Worm (Caenorhabditis elegans) whole organism, young adult: ENCODE data around the gene T21H3.1.

Source experiments
- B0035.1 ChIP-seq: sonication (generic microtip); optimal IDR thresholded peaks from 2 replicates; lab custom pipeline; 2016; ENCODE audit warnings: missing genetic modification characterization, mild to moderate bottlenecking, missing compliant biosample characterization, missing genotype, missing genetic modification reagents
- B0336.3 ChIP-seq: fragments of 200-800 bp; sonication (Bioruptor generic); IDR thresholded peaks from 2 replicates; pipeline ENCODE4 v1.3.6; 2022; ENCODE audit warnings: missing genetic modification characterization, missing compliant biosample characterization
- C06A6.2 ChIP-seq: fragments of 200-800 bp; sonication (Bioruptor generic); conservative IDR thresholded peaks from 2 replicates; pipeline ENCODE4 v1.3.6; 2022; ENCODE audit warnings: missing genetic modification characterization, missing compliant biosample characterization
- D2030.7 ChIP-seq: fragments of 200-800 bp; sonication (Bioruptor generic); IDR thresholded peaks from 2 replicates; pipeline ENCODE4 v1.3.6; 2022; ENCODE audit warnings: missing genetic modification reagents, missing genetic modification characterization, missing compliant biosample characterization
- F10E7.11 ChIP-seq: sonication (generic microtip); optimal IDR thresholded peaks from 2 replicates; lab custom pipeline; 2017; ENCODE audit warnings: mild to moderate bottlenecking, missing genetic modification characterization, moderate library complexity, missing compliant biosample characterization
- F37B4.10 ChIP-seq: fragments of 200-800 bp; sonication (Bioruptor generic); IDR thresholded peaks from 2 replicates; pipeline ENCODE4 v1.3.6; 2022; ENCODE audit warnings: missing genetic modification characterization, missing compliant biosample characterization
- F39B2.1 ChIP-seq: fragments of 200-800 bp; sonication (Bioruptor generic); IDR thresholded peaks from 2 replicates; pipeline ENCODE4 v1.3.6; 2022; ENCODE audit warnings: missing genetic modification reagents, missing genetic modification characterization, missing compliant biosample characterization
- F49E8.2 ChIP-seq: sonication (generic microtip); optimal IDR thresholded peaks from 3 replicates; lab custom pipeline; 2017; ENCODE audit warnings: missing genetic modification characterization, mild to moderate bottlenecking, missing compliant biosample characterization, antibody characterized with exemption, moderate library complexity; ENCODE audit not compliant: insufficient read depth
- F52B5.7 ChIP-seq: sonication (generic microtip); optimal IDR thresholded peaks from 2 replicates; lab custom pipeline; 2016; ENCODE audit warnings: mild to moderate bottlenecking, missing genetic modification characterization, missing compliant biosample characterization
- F55B11.4 ChIP-seq: sonication (generic microtip); optimal IDR thresholded peaks from 2 replicates; lab custom pipeline; 2016; ENCODE audit warnings: missing compliant biosample characterization, missing genetic modification characterization, borderline replicate concordance; ENCODE audit not compliant: insufficient read depth
- F57A8.1 ChIP-seq: fragments of 200-800 bp; sonication (Bioruptor generic); optimal IDR thresholded peaks from 2 replicates; lab custom pipeline; 2018; ENCODE audit warnings: mild to moderate bottlenecking, missing genetic modification characterization, moderate library complexity, missing compliant biosample characterization
- Y53G8AR.9 ChIP-seq: fragments of 200-800 bp; sonication (Bioruptor generic); conservative IDR thresholded peaks from 2 replicates; pipeline ENCODE4 v1.3.6; 2022; ENCODE audit warnings: missing genetic modification reagents, missing genetic modification characterization, missing compliant biosample characterization
- Y79H2A.3 ChIP-seq: fragments of 200-800 bp; sonication (Bioruptor generic); conservative IDR thresholded peaks from 2 replicates; pipeline ENCODE4 v1.3.6; 2022; ENCODE audit warnings: missing genetic modification reagents, missing genetic modification characterization, missing compliant biosample characterization
- atf-7 ChIP-seq: sonication (generic microtip); optimal IDR thresholded peaks from 2 replicates; lab custom pipeline; 2017; ENCODE audit warnings: mild to moderate bottlenecking, missing genetic modification characterization, missing compliant biosample characterization
- athp-1 ChIP-seq: sonication (generic microtip); optimal IDR thresholded peaks from 2 replicates; lab custom pipeline; 2017; ENCODE audit warnings: mild to moderate bottlenecking, missing genetic modification characterization, missing compliant biosample characterization
- attf-3 ChIP-seq: fragments of 200-800 bp; sonication (Bioruptor generic); conservative IDR thresholded peaks from 2 replicates; pipeline ENCODE4 v1.3.6; 2022; ENCODE audit warnings: missing genetic modification reagents, missing genetic modification characterization, missing compliant biosample characterization
- attf-5 ChIP-seq: fragments of 200-800 bp; sonication (Bioruptor generic); optimal IDR thresholded peaks from 2 replicates; lab custom pipeline; 2018; ENCODE audit warnings: mild to moderate bottlenecking, missing genetic modification characterization, missing compliant biosample characterization
- attf-6 ChIP-seq: fragments of 200-800 bp; sonication (Bioruptor generic); IDR thresholded peaks from 2 replicates; pipeline ENCODE4 v1.3.6; 2022; ENCODE audit warnings: missing genetic modification reagents, missing genetic modification characterization, missing compliant biosample characterization
- cebp-1 ChIP-seq, 2 experiments: fragments of 200-800 bp in 1 of 2; sonication (Bioruptor generic) in 1 of 2; sonication (generic microtip) in 1 of 2; IDR thresholded peaks in 1 of 2; optimal IDR thresholded peaks in 1 of 2; 2 replicates each; pipeline versions ENCODE4 v1.3.6 to Lab custom; 2017 to 2022; ENCODE audit warnings: missing compliant biosample characterization in 2 of 2, missing genetic modification characterization in 2 of 2, mild to moderate bottlenecking in 1 of 2, missing genetic modification reagents in 1 of 2, moderate library complexity in 1 of 2
- ceh-100 ChIP-seq: fragments of 200-800 bp; sonication (Bioruptor generic); IDR thresholded peaks from 2 replicates; pipeline ENCODE4 v1.3.6; 2022; ENCODE audit warnings: missing genetic modification reagents, missing genetic modification characterization, missing compliant biosample characterization
- ceh-27 ChIP-seq: fragments of 200-800 bp; sonication (Bioruptor generic); optimal IDR thresholded peaks from 2 replicates; lab custom pipeline; 2018; ENCODE audit warnings: mild to moderate bottlenecking, missing genetic modification characterization, moderate library complexity, missing compliant biosample characterization
- ceh-79 ChIP-seq: sonication (generic microtip); optimal IDR thresholded peaks from 2 replicates; lab custom pipeline; 2017; ENCODE audit warnings: mild to moderate bottlenecking, missing genetic modification characterization, missing compliant biosample characterization
- dpff-1 ChIP-seq: sonication (generic microtip); optimal IDR thresholded peaks from 2 replicates; lab custom pipeline; 2017; ENCODE audit warnings: mild to moderate bottlenecking, missing genetic modification characterization, missing compliant biosample characterization
- egrh-3 ChIP-seq: fragments of 200-800 bp; sonication (Bioruptor generic); IDR thresholded peaks from 2 replicates; pipeline ENCODE4 v1.3.6; 2022; ENCODE audit warnings: missing genetic modification reagents, missing genetic modification characterization, missing compliant biosample characterization
- ekl-4 ChIP-seq: fragments of 200-800 bp; sonication (Bioruptor generic); IDR thresholded peaks from 2 replicates; pipeline ENCODE4 v1.3.6; 2022; ENCODE audit warnings: missing genetic modification reagents, missing genetic modification characterization, missing compliant biosample characterization
- hmg-1.2 ChIP-seq: fragments of 200-800 bp; sonication (Bioruptor generic); IDR thresholded peaks from 2 replicates; pipeline ENCODE4 v1.3.6; 2022; ENCODE audit warnings: missing genetic modification reagents, missing genetic modification characterization, missing compliant biosample characterization
- let-526 ChIP-seq: fragments of 200-800 bp; sonication (Bioruptor generic); IDR thresholded peaks from 2 replicates; pipeline ENCODE4 v1.3.6; 2022; ENCODE audit warnings: missing genetic modification reagents, missing genetic modification characterization, missing compliant biosample characterization
- lin-26 ChIP-seq: fragments of 200-800 bp; sonication (Bioruptor generic); IDR thresholded peaks from 2 replicates; pipeline ENCODE4 v1.3.6; 2022; ENCODE audit warnings: missing genetic modification reagents, missing genetic modification characterization, missing compliant biosample characterization
- lin-35 ChIP-seq, 3 experiments: fragments of 150-350 bp in 2 of 3; sonication (generic microtip) in 1 of 3; optimal IDR thresholded peaks; 2 replicates each; lab custom pipeline; 2014 to 2018; ENCODE audit warnings: missing biosample characterization in 3 of 3, missing genetic modification characterization in 3 of 3, missing genetic modification reagents in 3 of 3
- madf-10 ChIP-seq: sonication (generic microtip); optimal IDR thresholded peaks from 2 replicates; lab custom pipeline; 2016; ENCODE audit warnings: mild to moderate bottlenecking, missing genetic modification characterization, missing compliant biosample characterization
- madf-3 ChIP-seq: fragments of 200-800 bp; sonication (Bioruptor generic); IDR thresholded peaks from 2 replicates; pipeline ENCODE4 v1.3.6; 2022; ENCODE audit warnings: missing genetic modification reagents, missing genetic modification characterization, missing compliant biosample characterization
- mcd-1 ChIP-seq: fragments of 200-800 bp; sonication (Bioruptor generic); IDR thresholded peaks from 2 replicates; pipeline ENCODE4 v1.3.6; 2022; ENCODE audit warnings: missing genetic modification reagents, missing genetic modification characterization, missing compliant biosample characterization
- mel-28 ChIP-seq: sonication (generic microtip); optimal IDR thresholded peaks from 2 replicates; lab custom pipeline; 2016; ENCODE audit warnings: borderline replicate concordance, mild to moderate bottlenecking, missing genetic modification characterization, missing compliant biosample characterization
- nhr-120 ChIP-seq: fragments of 200-800 bp; sonication (Bioruptor generic); IDR thresholded peaks from 2 replicates; pipeline ENCODE4 v1.3.6; 2022; ENCODE audit warnings: missing genetic modification characterization, missing compliant biosample characterization
- nhr-179 ChIP-seq: sonication (generic microtip); optimal IDR thresholded peaks from 2 replicates; lab custom pipeline; 2016; ENCODE audit warnings: mild to moderate bottlenecking, missing genetic modification characterization, missing compliant biosample characterization
- nhr-27 ChIP-seq: fragments of 200-800 bp; sonication (Bioruptor generic); optimal IDR thresholded peaks from 2 replicates; lab custom pipeline; 2018; ENCODE audit warnings: mild to moderate bottlenecking, missing genetic modification characterization, moderate library complexity, missing compliant biosample characterization
- pha-4 ChIP-seq: fragments of 150-350 bp; sonication (generic microtip); optimal IDR thresholded peaks from 2 replicates; lab custom pipeline; 2014; ENCODE audit warnings: missing biosample characterization, missing genetic modification reagents, missing genetic modification characterization
- rcor-1 ChIP-seq: fragments of 200-800 bp; sonication (Bioruptor generic); IDR thresholded peaks from 2 replicates; pipeline ENCODE4 v1.3.6; 2022; ENCODE audit warnings: missing genetic modification reagents, missing genetic modification characterization, missing compliant biosample characterization
- repo-1 ChIP-seq: sonication (generic microtip); optimal IDR thresholded peaks from 2 replicates; lab custom pipeline; 2017; ENCODE audit warnings: mild to moderate bottlenecking, missing genetic modification characterization, missing compliant biosample characterization
- sea-2 ChIP-seq: fragments of 200-800 bp; sonication (Bioruptor generic); IDR thresholded peaks from 2 replicates; pipeline ENCODE4 v1.3.6; 2022; ENCODE audit warnings: missing genetic modification characterization, missing compliant biosample characterization
- snpc-3.4 ChIP-seq: sonication (generic microtip); optimal IDR thresholded peaks from 2 replicates; lab custom pipeline; 2017; ENCODE audit warnings: missing genetic modification characterization, mild to moderate bottlenecking, missing compliant biosample characterization, antibody characterized with exemption, moderate library complexity, missing genotype, missing genetic modification reagents
- tbx-9 ChIP-seq: sonication (generic microtip); optimal IDR thresholded peaks from 2 replicates; lab custom pipeline; 2016; ENCODE audit warnings: borderline replicate concordance, missing genetic modification characterization, inconsistent platforms, missing compliant biosample characterization
- unc-130 ChIP-seq: sonication (generic microtip); optimal IDR thresholded peaks from 2 replicates; lab custom pipeline; 2016; ENCODE audit warnings: missing genetic modification reagents, missing genetic modification characterization, missing compliant biosample characterization
- xnd-1 ChIP-seq: sonication (generic microtip); optimal IDR thresholded peaks from 2 replicates; lab custom pipeline; 2016; ENCODE audit warnings: missing genotype, missing genetic modification reagents, missing genetic modification characterization, missing compliant biosample characterization
- ztf-18 ChIP-seq: sonication (generic microtip); optimal IDR thresholded peaks from 2 replicates; lab custom pipeline; 2016; ENCODE audit warnings: missing genotype, mild to moderate bottlenecking, missing genetic modification characterization, missing compliant biosample characterization
- ztf-6 ChIP-seq: fragments of 200-800 bp; sonication (Bioruptor generic); IDR thresholded peaks from 2 replicates; pipeline ENCODE4 v1.3.6; 2022; ENCODE audit warnings: missing genetic modification reagents, missing genetic modification characterization, missing compliant biosample characterization

The T21H3.1 gene

ce11 chrV:1157443-1157842 lies 19.1 kb upstream of the T21H3.1 start:
- TF ChIP-seq cebp-1 (GFP tag; IDR thresholded peaks at IDR 0.05; lab: Robert Waterston, UW) = no peak
- no peak for TF ChIP-seq cebp-1 (tag; optimal IDR thresholded peaks at IDR 0.05; lab: Kevin White, UChicago)
- no peak for TF ChIP-seq rcor-1 (GFP tag; lab: Robert Waterston, UW)
- TF ChIP-seq F49E8.2 (tag; lab: Kevin White, UChicago) = no peak
- peak; percentile 26; the same call in 1 of the 2 replicates for TF ChIP-seq lin-26
- no peak for TF ChIP-seq nhr-27 (tag; lab: Kevin White, UChicago)
- no peak for TF ChIP-seq ceh-27 (GFP tag; lab: Kevin White, UChicago)
- TF ChIP-seq nhr-120 (GFP tag; lab: Robert Waterston, UW) = no peak
- TF ChIP-seq mcd-1 (GFP tag; lab: Robert Waterston, UW) = 0 out of 2 replicates have a peak, but pooled peaks have one; percentile 15
- TF ChIP-seq atf-7 = peak; percentile 34
- TF ChIP-seq ekl-4 (GFP tag; lab: Robert Waterston, UW) = no peak; the same call in 1 of the 2 replicates
- no peak for TF ChIP-seq Y79H2A.3 (GFP tag; lab: Robert Waterston, UW)
- 0 out of 2 replicates have a peak, but pooled peaks have one; percentile 20 for TF ChIP-seq F39B2.1 (GFP tag; lab: Robert Waterston, UW)
- no peak for TF ChIP-seq unc-130 (GFP tag; lab: Kevin White, UChicago)
- TF ChIP-seq F55B11.4 (tag; lab: Kevin White, UChicago) = no peak
- no peak for TF ChIP-seq ztf-18
- TF ChIP-seq xnd-1 (tag; lab: Kevin White, UChicago) = peak; percentile 0
- TF ChIP-seq attf-5 (GFP tag; lab: Kevin White, UChicago) = peak; percentile 6
- peak; percentile 28 for TF ChIP-seq athp-1 (tag; lab: Kevin White, UChicago)
- TF ChIP-seq attf-6 (GFP tag; lab: Robert Waterston, UW) = peak; percentile 20; the same call in 1 of the 2 replicates
- peak; percentile 43 for TF ChIP-seq repo-1 (tag; lab: Kevin White, UChicago)
- no peak for TF ChIP-seq ztf-6 (GFP tag; lab: Robert Waterston, UW)
- no peak for TF ChIP-seq F57A8.1 (GFP tag; lab: Kevin White, UChicago)
- no peak for TF ChIP-seq tbx-9 (tag; lab: Kevin White, UChicago)
- 0 out of 2 replicates have a peak, but pooled peaks have one; percentile 26 for TF ChIP-seq madf-3 (GFP tag; lab: Robert Waterston, UW)
- TF ChIP-seq C06A6.2 = no peak
- no peak for TF ChIP-seq attf-3 (GFP tag; lab: Robert Waterston, UW)
- TF ChIP-seq snpc-3.4 (tag; lab: Kevin White, UChicago) = peak; percentile 7
- TF ChIP-seq Y53G8AR.9 (GFP tag; lab: Robert Waterston, UW) = peak; percentile 43; the same call in 1 of the 2 replicates
- TF ChIP-seq sea-2 (GFP tag; lab: Robert Waterston, UW) = no peak
- TF ChIP-seq lin-35 (GFP tag; optimal IDR thresholded peaks at IDR 0.05; lab: Kevin White, UChicago) = no peak
- TF ChIP-seq ceh-100 = 0 out of 2 replicates have a peak, but pooled peaks have one; percentile 11
- TF ChIP-seq egrh-3 = 0 out of 2 replicates have a peak, but pooled peaks have one; percentile 9

- TF ChIP-seq ceh-79 (tag; lab: Kevin White, UChicago) (peak; percentile 20), pha-4 (tag; lab: Kevin White, UChicago) (no peak), F52B5.7 (peak; percentile 87), nhr-179 (no peak), D2030.7 (GFP tag; lab: Robert Waterston, UW) (peak; percentile 37; the same call in 1 of the 2 replicates), madf-10 (tag; lab: Kevin White, UChicago) (no peak), mcd-1 (GFP tag; lab: Robert Waterston, UW) (0 out of 2 replicates have a peak, but pooled peaks have one; percentile 22), B0035.1 (tag; lab: Kevin White, UChicago) (peak; percentile 73), cebp-1 (GFP tag; IDR thresholded peaks at IDR 0.05; lab: Robert Waterston, UW) (peak; percentile 31), cebp-1 (tag; optimal IDR thresholded peaks at IDR 0.05; lab: Kevin White, UChicago) (peak; percentile 61), Y53G8AR.9 (GFP tag; lab: Robert Waterston, UW) (peak; percentile 67; the same call in 1 of the 2 replicates), F37B4.10 (no peak), hmg-1.2 (peak; percentile 30; the same call in 1 of the 2 replicates), dpff-1 (tag; lab: Kevin White, UChicago) (peak; percentile 5), athp-1 (tag; lab: Kevin White, UChicago) (peak; percentile 41), let-526 (GFP tag; lab: Robert Waterston, UW) (0 out of 2 replicates have a peak, but pooled peaks have one; percentile 9), ztf-6 (GFP tag; lab: Robert Waterston, UW) (no peak), F10E7.11 (tag; lab: Kevin White, UChicago) (peak; percentile 69), mel-28 (tag; lab: Kevin White, UChicago) (peak; percentile 56), B0336.3 (GFP tag; lab: Robert Waterston, UW) (peak; percentile 58)
Measured at ce11 chrV:1158247-1158646, 18.3 kb upstream of the T21H3.1 start.
